Fruit fly (Drosophila melanogaster): ENCODE results near the gene emb.
A peak's percentile ranks its signal among the peaks of the same experiment; 100 is the strongest.

Gene emb

DNA sequence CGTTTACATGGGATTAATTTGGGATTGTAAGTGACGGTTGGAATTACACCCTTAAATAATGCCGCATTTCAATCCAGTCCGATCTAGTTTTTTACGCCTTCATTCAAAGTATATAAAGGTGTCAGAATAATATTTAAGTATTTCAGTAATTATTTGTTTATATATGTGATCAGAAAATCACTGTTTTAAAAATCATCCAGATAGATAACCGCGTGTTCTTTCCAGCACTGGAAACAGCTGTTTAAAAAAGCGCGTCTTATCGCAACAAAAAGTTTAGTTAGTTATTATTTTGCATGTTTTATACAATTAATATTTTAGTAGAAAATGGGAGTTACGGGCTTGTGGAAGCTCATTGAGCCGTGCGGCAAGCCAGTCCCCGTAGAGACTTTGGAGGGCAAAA is 34.7 kb downstream of the emb start, which contains the start of gene mus201:
Gene mus201 (plus strand): TSS at position 118 of the 400 bp plus-strand sequence.
- no peak for TF ChIP-seq CG13424 (tag; optimal IDR thresholded peaks at IDR 0.05)
- no peak for TF ChIP-seq Max (GFP tag; optimal IDR thresholded peaks at IDR 0.05)
- TF ChIP-seq Dp (GFP tag; optimal IDR thresholded peaks at IDR 0.05), result peak; percentile 41
- TF ChIP-seq NfI (GFP tag; optimal IDR thresholded peaks at IDR 0.05), result no peak
- TF ChIP-seq MBD-R2 (GFP tag; IDR thresholded peaks at IDR 0.05), result peak; percentile 79
- TF ChIP-seq gce (GFP tag; IDR thresholded peaks at IDR 0.05), result no peak
- TF ChIP-seq sim (GFP tag; IDR thresholded peaks at IDR 0.05), result no peak
- no peak for TF ChIP-seq CG15269 (tag; optimal IDR thresholded peaks at IDR 0.05)
- TF ChIP-seq CG10431 (GFP tag; optimal IDR thresholded peaks at IDR 0.05), result peak; percentile 68
- TF ChIP-seq B-H2 (GFP tag; optimal IDR thresholded peaks at IDR 0.05), result no peak
- peak; percentile 76 for TF ChIP-seq CG10267 (tag; optimal IDR thresholded peaks at IDR 0.05)
- TF ChIP-seq stwl (tag; optimal IDR thresholded peaks at IDR 0.05), result peak; percentile 19
- TF ChIP-seq crp (GFP tag; optimal IDR thresholded peaks at IDR 0.05), result peak in 1 of 2 experiments; percentile 80
- no peak for TF ChIP-seq Gug (GFP tag; IDR thresholded peaks at IDR 0.05)
- no peak for TF ChIP-seq CG5180 (GFP tag; optimal IDR thresholded peaks at IDR 0.05)
- TF ChIP-seq CG7786 (GFP tag; optimal IDR thresholded peaks at IDR 0.05), result no peak
- TF ChIP-seq CG13624 (GFP tag; optimal IDR thresholded peaks at IDR 0.05), result no peak
- TF ChIP-seq Hey (tag; optimal IDR thresholded peaks at IDR 0.05), result no peak
- TF ChIP-seq CG2678 (tag; optimal IDR thresholded peaks at IDR 0.05), result no peak
- TF ChIP-seq Ets65A (GFP tag), result no peak
- TF ChIP-seq E2f2 (GFP tag; IDR thresholded peaks at IDR 0.05), result peak; percentile 47; the same call in 1 of the 2 replicates
- TF ChIP-seq CG3995 (GFP tag; optimal IDR thresholded peaks at IDR 0.05), result peak; percentile 97
- TF ChIP-seq CG9797 (GFP tag; optimal IDR thresholded peaks at IDR 0.05), result no peak
- no peak for TF ChIP-seq luna (GFP tag; optimal IDR thresholded peaks at IDR 0.05)
- TF ChIP-seq lab (GFP tag; optimal IDR thresholded peaks at IDR 0.05), result no peak
- TF ChIP-seq CG6813 (GFP tag; optimal IDR thresholded peaks at IDR 0.05), result no peak
- TF ChIP-seq pzg (GFP tag; optimal IDR thresholded peaks at IDR 0.05), result peak; percentile 23
- no peak for TF ChIP-seq CG30020 (tag; optimal IDR thresholded peaks at IDR 0.05)
- TF ChIP-seq CG17186 (GFP tag; optimal IDR thresholded peaks at IDR 0.05), result peak; percentile 13
- TF ChIP-seq row (GFP tag; IDR thresholded peaks at IDR 0.05), result peak; percentile 32; the same call in 1 of the 3 replicates
- no peak for TF ChIP-seq CG16863 (GFP tag; optimal IDR thresholded peaks at IDR 0.05)
- no peak for TF ChIP-seq CG4404 (GFP tag; IDR thresholded peaks at IDR 0.05)
- TF ChIP-seq Vsx1 (GFP tag; optimal IDR thresholded peaks at IDR 0.05), result no peak
- TF ChIP-seq Dip2 (GFP tag; IDR thresholded peaks at IDR 0.05), result no peak
- no peak for TF ChIP-seq sisA (GFP tag; IDR thresholded peaks at IDR 0.05)
- no peak for TF ChIP-seq CkIIα-i1 (GFP tag; IDR thresholded peaks at IDR 0.05)
- no peak for TF ChIP-seq unc-4 (GFP tag; IDR thresholded peaks at IDR 0.05; ENCODE audit: partially characterized antibody)

DNA sequence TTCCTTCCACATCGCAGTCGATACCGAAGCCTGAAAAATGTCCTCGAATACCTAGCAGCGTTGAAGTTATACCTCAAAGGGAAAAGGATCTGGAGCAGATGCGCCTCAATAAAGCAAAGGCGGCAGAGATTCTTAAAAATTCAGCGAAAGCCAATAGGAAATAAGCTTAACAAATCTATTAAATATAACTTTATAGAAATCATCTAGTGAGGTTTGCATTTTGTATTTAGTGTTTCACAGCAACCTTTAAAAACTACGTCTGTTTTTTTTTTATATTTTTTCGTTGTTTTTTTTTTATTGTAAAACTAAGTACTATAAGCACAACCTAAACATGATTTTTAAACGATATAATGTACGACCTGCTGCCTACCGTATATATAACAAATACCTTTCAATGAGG is 38.8 kb downstream of the emb start, which contains the start of gene CG31897:
Gene CG31897 (plus strand): TSS at position 301 of the 400 bp plus-strand sequence.
- TF ChIP-seq Aef1 (GFP tag; IDR thresholded peaks at IDR 0.05), result no peak
- TF ChIP-seq Oli (tag; optimal IDR thresholded peaks at IDR 0.05), result no peak
- TF ChIP-seq insv (GFP tag; optimal IDR thresholded peaks at IDR 0.05), result no peak
- no peak for TF ChIP-seq CG1647 (GFP tag; optimal IDR thresholded peaks at IDR 0.05)
- no peak for TF ChIP-seq oc (tag; optimal IDR thresholded peaks at IDR 0.05)
- TF ChIP-seq Hr51 (GFP tag; optimal IDR thresholded peaks at IDR 0.05), result no peak
- no peak for TF ChIP-seq B-H2 (GFP tag; optimal IDR thresholded peaks at IDR 0.05)
- TF ChIP-seq ham (GFP tag; IDR thresholded peaks at IDR 0.05), result no peak
- TF ChIP-seq kni (GFP tag; optimal IDR thresholded peaks at IDR 0.05), result no peak
- TF ChIP-seq tap (tag; optimal IDR thresholded peaks at IDR 0.05), result no peak
- no peak for TF ChIP-seq Dek (tag; optimal IDR thresholded peaks at IDR 0.05)
- TF ChIP-seq CG4424 (GFP tag; optimal IDR thresholded peaks at IDR 0.05), result no peak
- no peak for TF ChIP-seq eve (GFP tag; optimal IDR thresholded peaks at IDR 0.05)
- no peak for TF ChIP-seq da (GFP tag; optimal IDR thresholded peaks at IDR 0.05)
- no peak for TF ChIP-seq HLHmδ (GFP tag; optimal IDR thresholded peaks at IDR 0.05)
- TF ChIP-seq HLH3B (GFP tag; IDR thresholded peaks at IDR 0.05), result no peak
- TF ChIP-seq D19B (GFP tag; optimal IDR thresholded peaks at IDR 0.05), result no peak
